Worm (Caenorhabditis elegans) whole organism, young adult: ENCODE measurements around the gene ippk-1.

Experiments used
- F33H1.4 ChIP-seq: fragments of 200-800 bp; sonication (Bioruptor generic); IDR thresholded peaks from 2 replicates; pipeline ENCODE4 v1.3.6; 2022; ENCODE audit warnings: missing genetic modification reagents, missing genetic modification characterization, missing compliant biosample characterization
- F37B4.10 ChIP-seq: fragments of 200-800 bp; sonication (Bioruptor generic); IDR thresholded peaks from 2 replicates; pipeline ENCODE4 v1.3.6; 2022; ENCODE audit warnings: missing genetic modification characterization, missing compliant biosample characterization
- F55B11.4 ChIP-seq: sonication (generic microtip); optimal IDR thresholded peaks from 2 replicates; lab custom pipeline; 2016; ENCODE audit warnings: missing compliant biosample characterization, missing genetic modification characterization, borderline replicate concordance; ENCODE audit not compliant: insufficient read depth
- Y53F4B.3 ChIP-seq: fragments of 200-800 bp; sonication (Bioruptor generic); IDR thresholded peaks from 2 replicates; pipeline ENCODE4 v1.3.6; 2022; ENCODE audit warnings: missing genetic modification reagents, missing genetic modification characterization, missing compliant biosample characterization
- Y53G8AR.9 ChIP-seq: fragments of 200-800 bp; sonication (Bioruptor generic); conservative IDR thresholded peaks from 2 replicates; pipeline ENCODE4 v1.3.6; 2022; ENCODE audit warnings: missing genetic modification reagents, missing genetic modification characterization, missing compliant biosample characterization
- Y67H2A.10 ChIP-seq: fragments of 200-800 bp; sonication (Bioruptor generic); conservative IDR thresholded peaks from 2 replicates; pipeline ENCODE4 v1.3.6; 2022; ENCODE audit warnings: missing genetic modification reagents, missing genetic modification characterization, missing compliant biosample characterization
- ZK185.1 ChIP-seq: sonication (generic microtip); optimal IDR thresholded peaks from 2 replicates; lab custom pipeline; 2016; ENCODE audit warnings: mild to moderate bottlenecking, missing genetic modification characterization, missing compliant biosample characterization; ENCODE audit not compliant: poor library complexity, severe bottlenecking
- akir-1 ChIP-seq: fragments of 200-800 bp; sonication (Bioruptor generic); optimal IDR thresholded peaks from 2 replicates; lab custom pipeline; 2018; ENCODE audit warnings: mild to moderate bottlenecking, missing genetic modification characterization, moderate library complexity, missing compliant biosample characterization
- attf-3 ChIP-seq: fragments of 200-800 bp; sonication (Bioruptor generic); conservative IDR thresholded peaks from 2 replicates; pipeline ENCODE4 v1.3.6; 2022; ENCODE audit warnings: missing genetic modification reagents, missing genetic modification characterization, missing compliant biosample characterization
- attf-5 ChIP-seq: fragments of 200-800 bp; sonication (Bioruptor generic); optimal IDR thresholded peaks from 2 replicates; lab custom pipeline; 2018; ENCODE audit warnings: mild to moderate bottlenecking, missing genetic modification characterization, missing compliant biosample characterization
- ccch-3 ChIP-seq: fragments of 200-800 bp; sonication (Bioruptor generic); optimal IDR thresholded peaks from 2 replicates; lab custom pipeline; 2018; ENCODE audit warnings: mild to moderate bottlenecking, missing genetic modification characterization, missing compliant biosample characterization
- ceh-91 ChIP-seq: fragments of 200-800 bp; sonication (Bioruptor generic); IDR thresholded peaks from 2 replicates; pipeline ENCODE4 v1.3.6; 2022; ENCODE audit warnings: missing genetic modification reagents, missing genetic modification characterization, missing compliant biosample characterization
- chd-7 ChIP-seq: sonication (generic microtip); optimal IDR thresholded peaks from 2 replicates; lab custom pipeline; 2016; ENCODE audit warnings: mild to moderate bottlenecking, missing genetic modification characterization, moderate library complexity, missing compliant biosample characterization
- die-1 ChIP-seq: sonication (generic microtip); optimal IDR thresholded peaks from 2 replicates; lab custom pipeline; 2016; ENCODE audit warnings: missing genotype, mild to moderate bottlenecking, missing genetic modification characterization, missing compliant biosample characterization
- dox-1 ChIP-seq: fragments of 200-800 bp; sonication (Bioruptor generic); IDR thresholded peaks from 2 replicates; pipeline ENCODE4 v1.3.6; 2022; ENCODE audit warnings: missing genetic modification reagents, missing genetic modification characterization, missing compliant biosample characterization
- dpff-1 ChIP-seq: sonication (generic microtip); optimal IDR thresholded peaks from 2 replicates; lab custom pipeline; 2017; ENCODE audit warnings: mild to moderate bottlenecking, missing genetic modification characterization, missing compliant biosample characterization
- dpl-1 ChIP-seq: fragments of 150-350 bp; optimal IDR thresholded peaks from 2 replicates; lab custom pipeline; 2014; ENCODE audit warnings: missing biosample characterization, missing genetic modification reagents, missing genetic modification characterization
- egl-18 ChIP-seq: fragments of 200-800 bp; sonication (Bioruptor generic); IDR thresholded peaks from 2 replicates; pipeline ENCODE4 v1.3.6; 2022; ENCODE audit warnings: missing genetic modification reagents, missing genetic modification characterization, missing compliant biosample characterization
- egl-44 ChIP-seq: fragments of 200-800 bp; sonication (Bioruptor generic); IDR thresholded peaks from 2 replicates; pipeline ENCODE4 v1.3.6; 2022; ENCODE audit warnings: missing genetic modification reagents, missing genetic modification characterization, missing compliant biosample characterization
- egrh-3 ChIP-seq: fragments of 200-800 bp; sonication (Bioruptor generic); IDR thresholded peaks from 2 replicates; pipeline ENCODE4 v1.3.6; 2022; ENCODE audit warnings: missing genetic modification reagents, missing genetic modification characterization, missing compliant biosample characterization
- him-1 ChIP-seq: sonication (generic microtip); optimal IDR thresholded peaks from 2 replicates; lab custom pipeline; 2016; ENCODE audit warnings: missing genotype, missing genetic modification reagents, missing genetic modification characterization, missing compliant biosample characterization
- hmg-1.2 ChIP-seq: fragments of 200-800 bp; sonication (Bioruptor generic); IDR thresholded peaks from 2 replicates; pipeline ENCODE4 v1.3.6; 2022; ENCODE audit warnings: missing genetic modification reagents, missing genetic modification characterization, missing compliant biosample characterization
- let-526 ChIP-seq: fragments of 200-800 bp; sonication (Bioruptor generic); IDR thresholded peaks from 2 replicates; pipeline ENCODE4 v1.3.6; 2022; ENCODE audit warnings: missing genetic modification reagents, missing genetic modification characterization, missing compliant biosample characterization
- lin-40 ChIP-seq: sonication (generic microtip); optimal IDR thresholded peaks from 2 replicates; lab custom pipeline; 2016; ENCODE audit warnings: missing genetic modification characterization, mild to moderate bottlenecking, missing compliant biosample characterization, missing genotype, missing genetic modification reagents
- lir-1 ChIP-seq: fragments of 200-800 bp; sonication (Bioruptor generic); conservative IDR thresholded peaks from 2 replicates; pipeline ENCODE4 v1.3.6; 2022; ENCODE audit warnings: missing genetic modification reagents, missing genetic modification characterization, missing compliant biosample characterization
- lsl-1 ChIP-seq: fragments of 200-800 bp; sonication (Bioruptor generic); optimal IDR thresholded peaks from 2 replicates; lab custom pipeline; 2018; ENCODE audit warnings: mild to moderate bottlenecking, missing genetic modification characterization, moderate library complexity, missing compliant biosample characterization
- madf-10 ChIP-seq: sonication (generic microtip); optimal IDR thresholded peaks from 2 replicates; lab custom pipeline; 2016; ENCODE audit warnings: mild to moderate bottlenecking, missing genetic modification characterization, missing compliant biosample characterization
- madf-6 ChIP-seq: fragments of 200-800 bp; sonication (Bioruptor generic); IDR thresholded peaks from 2 replicates; pipeline ENCODE4 v1.3.6; 2022; ENCODE audit warnings: missing genetic modification reagents, missing genetic modification characterization, missing compliant biosample characterization
- madf-8 ChIP-seq: fragments of 200-800 bp; sonication (Bioruptor generic); conservative IDR thresholded peaks from 2 replicates; pipeline ENCODE4 v1.3.6; 2022; ENCODE audit warnings: missing genetic modification reagents, missing genetic modification characterization, missing compliant biosample characterization
- mcd-1 ChIP-seq: fragments of 200-800 bp; sonication (Bioruptor generic); IDR thresholded peaks from 2 replicates; pipeline ENCODE4 v1.3.6; 2022; ENCODE audit warnings: missing genetic modification reagents, missing genetic modification characterization, missing compliant biosample characterization
- mxl-1 ChIP-seq: sonication (generic microtip); optimal IDR thresholded peaks from 2 replicates; lab custom pipeline; 2016; ENCODE audit warnings: missing genetic modification characterization, missing compliant biosample characterization
- nfya-1 ChIP-seq: sonication (generic microtip); optimal IDR thresholded peaks from 2 replicates; lab custom pipeline; 2017; ENCODE audit warnings: antibody characterized with exemption, missing compliant biosample characterization, missing genetic modification characterization, borderline replicate concordance; ENCODE audit not compliant: insufficient read depth
- nfya-2 ChIP-seq: fragments of 200-800 bp; sonication (Bioruptor generic); IDR thresholded peaks from 2 replicates; pipeline ENCODE4 v1.3.6; 2022; ENCODE audit warnings: missing genetic modification reagents, missing genetic modification characterization, missing compliant biosample characterization
- nfyb-1 ChIP-seq: fragments of 200-800 bp; sonication (Bioruptor generic); IDR thresholded peaks from 2 replicates; pipeline ENCODE4 v1.3.6; 2022; ENCODE audit warnings: missing genetic modification reagents, missing genetic modification characterization, missing compliant biosample characterization
- nhr-120 ChIP-seq: fragments of 200-800 bp; sonication (Bioruptor generic); IDR thresholded peaks from 2 replicates; pipeline ENCODE4 v1.3.6; 2022; ENCODE audit warnings: missing genetic modification characterization, missing compliant biosample characterization
- nhr-179 ChIP-seq: sonication (generic microtip); optimal IDR thresholded peaks from 2 replicates; lab custom pipeline; 2016; ENCODE audit warnings: mild to moderate bottlenecking, missing genetic modification characterization, missing compliant biosample characterization
- nhr-27 ChIP-seq: fragments of 200-800 bp; sonication (Bioruptor generic); optimal IDR thresholded peaks from 2 replicates; lab custom pipeline; 2018; ENCODE audit warnings: mild to moderate bottlenecking, missing genetic modification characterization, moderate library complexity, missing compliant biosample characterization
- nhr-80 ChIP-seq: sonication (generic microtip); optimal IDR thresholded peaks from 2 replicates; lab custom pipeline; 2016; ENCODE audit warnings: missing genetic modification characterization, missing compliant biosample characterization
- pbrm-1 ChIP-seq: fragments of 200-800 bp; sonication (Bioruptor generic); IDR thresholded peaks from 2 replicates; pipeline ENCODE4 v1.3.6; 2022; ENCODE audit warnings: missing genetic modification reagents, missing genetic modification characterization, missing compliant biosample characterization
- tbp1 ChIP-seq: fragments of 200-800 bp; sonication (Bioruptor generic); optimal IDR thresholded peaks from 2 replicates; lab custom pipeline; 2018; ENCODE audit warnings: mild to moderate bottlenecking, missing genetic modification characterization, missing compliant biosample characterization
- tbx-9 ChIP-seq: sonication (generic microtip); optimal IDR thresholded peaks from 2 replicates; lab custom pipeline; 2016; ENCODE audit warnings: borderline replicate concordance, missing genetic modification characterization, inconsistent platforms, missing compliant biosample characterization
- unc-130 ChIP-seq: sonication (generic microtip); optimal IDR thresholded peaks from 2 replicates; lab custom pipeline; 2016; ENCODE audit warnings: missing genetic modification reagents, missing genetic modification characterization, missing compliant biosample characterization
- xnd-1 ChIP-seq: sonication (generic microtip); optimal IDR thresholded peaks from 2 replicates; lab custom pipeline; 2016; ENCODE audit warnings: missing genotype, missing genetic modification reagents, missing genetic modification characterization, missing compliant biosample characterization
- zim-3 ChIP-seq: sonication (generic microtip); optimal IDR thresholded peaks from 2 replicates; lab custom pipeline; 2017; ENCODE audit warnings: mild to moderate bottlenecking, missing genetic modification characterization, moderate library complexity, missing compliant biosample characterization
- ztf-22 ChIP-seq: fragments of 200-800 bp; sonication (Bioruptor generic); optimal IDR thresholded peaks from 2 replicates; lab custom pipeline; 2018; ENCODE audit warnings: mild to moderate bottlenecking, missing genetic modification characterization, moderate library complexity, missing compliant biosample characterization
- ztf-25 ChIP-seq: fragments of 200-800 bp; sonication (Bioruptor generic); IDR thresholded peaks from 2 replicates; pipeline ENCODE4 v1.3.6; 2022; ENCODE audit warnings: missing genetic modification reagents, missing genetic modification characterization, missing compliant biosample characterization
- ztf-26 ChIP-seq: sonication (generic microtip); optimal IDR thresholded peaks from 2 replicates; lab custom pipeline; 2017; ENCODE audit warnings: missing genetic modification characterization, missing compliant biosample characterization

ippk-1 gene

ce11 chrII:12039039-12039438, 3.7 kb upstream of the ippk-1 start, which contains the start of gene tpi-1:
Gene tpi-1 (minus strand): TSS chrII:12039139.
- no peak for TF ChIP-seq ccch-3 (GFP tag; lab: Kevin White, UChicago)
- TF ChIP-seq dpff-1 (tag; lab: Kevin White, UChicago) = no peak
- no peak for TF ChIP-seq pbrm-1 (GFP tag; lab: Robert Waterston, UW)
- no peak for TF ChIP-seq chd-7 (tag; lab: Kevin White, UChicago)
- no peak for TF ChIP-seq Y67H2A.10 (GFP tag; lab: Robert Waterston, UW)
- TF ChIP-seq unc-130 (GFP tag; lab: Kevin White, UChicago) = no peak
- TF ChIP-seq xnd-1 (tag; lab: Kevin White, UChicago) = no peak
- TF ChIP-seq ztf-25 = no peak

ce11 chrII:12040167-12040566, 2.5 kb upstream of the ippk-1 start:
- TF ChIP-seq chd-7 (tag; lab: Kevin White, UChicago) = no peak
- 0 out of 2 replicates have a peak, but pooled peaks have one; percentile 21 for TF ChIP-seq nfyb-1 (GFP tag; lab: Robert Waterston, UW)
- no peak for TF ChIP-seq F33H1.4
- TF ChIP-seq egrh-3 (GFP tag; lab: Robert Waterston, UW) = peak; percentile 13; the same call in 1 of the 2 replicates
- no peak for TF ChIP-seq let-526
- TF ChIP-seq egl-44 (GFP tag; lab: Robert Waterston, UW) = no peak
- peak; percentile 3 for TF ChIP-seq madf-10 (tag; lab: Kevin White, UChicago)
- no peak for TF ChIP-seq nfya-2 (GFP tag; lab: Robert Waterston, UW)
- peak; percentile 89 for TF ChIP-seq hmg-1.2 (GFP tag; lab: Robert Waterston, UW)
- no peak for TF ChIP-seq Y53F4B.3
- no peak for TF ChIP-seq nhr-27 (tag; lab: Kevin White, UChicago)
- no peak for TF ChIP-seq attf-3 (GFP tag; lab: Robert Waterston, UW)
- no peak for TF ChIP-seq tbx-9
- TF ChIP-seq nhr-80 (tag; lab: Kevin White, UChicago) = peak; percentile 94
- TF ChIP-seq tbp1 (GFP tag; lab: Kevin White, UChicago) = peak; percentile 15
- no peak for TF ChIP-seq F55B11.4 (tag; lab: Kevin White, UChicago)
- no peak for TF ChIP-seq lsl-1 (GFP tag; lab: Kevin White, UChicago)
- TF ChIP-seq dox-1 (GFP tag; lab: Robert Waterston, UW) = no peak; the same call in 1 of the 2 replicates
- TF ChIP-seq madf-8 = no peak
- no peak for TF ChIP-seq akir-1 (GFP tag; lab: Kevin White, UChicago)
- peak; percentile 20 for TF ChIP-seq ztf-26 (tag; lab: Kevin White, UChicago)
- no peak for TF ChIP-seq lir-1 (GFP tag; lab: Robert Waterston, UW)
- no peak for TF ChIP-seq zim-3
- no peak for TF ChIP-seq Y53G8AR.9 (GFP tag; lab: Robert Waterston, UW)
- TF ChIP-seq nhr-179 (tag; lab: Kevin White, UChicago) = no peak
- TF ChIP-seq die-1 (tag; lab: Kevin White, UChicago) = no peak
- TF ChIP-seq ztf-25 = no peak
- TF ChIP-seq nhr-120 (GFP tag; lab: Robert Waterston, UW) = no peak
- peak; percentile 53 for TF ChIP-seq lin-40
- TF ChIP-seq madf-6 (GFP tag; lab: Robert Waterston, UW) = no peak
- no peak for TF ChIP-seq nfya-1 (tag; lab: Kevin White, UChicago)
- TF ChIP-seq ceh-91 (GFP tag; lab: Robert Waterston, UW) = no peak
- no peak for TF ChIP-seq him-1
- TF ChIP-seq attf-5 (GFP tag; lab: Kevin White, UChicago) = peak; percentile 68
- no peak for TF ChIP-seq mxl-1 (tag; lab: Kevin White, UChicago)
- TF ChIP-seq unc-130 (GFP tag; lab: Kevin White, UChicago) = no peak
- TF ChIP-seq ztf-22 (GFP tag; lab: Kevin White, UChicago) = no peak
- no peak for TF ChIP-seq egl-18 (GFP tag; lab: Robert Waterston, UW)
- no peak for TF ChIP-seq F37B4.10 (GFP tag; lab: Robert Waterston, UW)
- peak; percentile 64 for TF ChIP-seq mcd-1
- TF ChIP-seq dpl-1 (GFP tag; lab: Kevin White, UChicago) = no peak
- no peak for TF ChIP-seq ZK185.1
